Comparison of ENCODE assay signal across 1 fruit fly cellular context in genomic region chr2L:468745-469358, dm6.
A peak's percentile ranks its signal among the peaks of the same experiment; 100 is the strongest.
TF ChIP-seq lines count a peak whose summit lies in the region.

No protein-coding gene starts in this region.

TF ChIP-seq in whole organism, embryonic, 481 proteins besides CTCF, POLR2A, EP300 and RAD21 (continued from another document and continues in another):
- peak; percentile 33 for TF ChIP-seq CG12744 (GFP tag; optimal IDR thresholded peaks at IDR 0.05; lab: Kevin White, UChicago)
- peak; percentile 72 for TF ChIP-seq Sox100B (GFP tag; optimal IDR thresholded peaks at IDR 0.05; lab: Kevin White, UChicago)
- peak; percentile 55 for TF ChIP-seq tio (GFP tag; optimal IDR thresholded peaks at IDR 0.05; lab: Kevin White, UChicago)
- TF ChIP-seq Aef1 (GFP tag; IDR thresholded peaks at IDR 0.05; lab: Robert Waterston, UW), result peak; percentile 42; the same call in 1 of the 3 replicates
- TF ChIP-seq CG13123 (GFP tag; optimal IDR thresholded peaks at IDR 0.05; lab: Kevin White, UChicago), result peak; percentile 55
- TF ChIP-seq CG14860 (GFP tag; IDR thresholded peaks at IDR 0.05; lab: Robert Waterston, UW; ENCODE audit: partially characterized antibody), result no peak
- peak; percentile 81 for TF ChIP-seq CG7786 (GFP tag; optimal IDR thresholded peaks at IDR 0.05; lab: Kevin White, UChicago)
- TF ChIP-seq CG1832 (GFP tag; optimal IDR thresholded peaks at IDR 0.05; lab: Kevin White, UChicago), result no peak
- TF ChIP-seq sna (GFP tag; IDR thresholded peaks at IDR 0.05; lab: Robert Waterston, UW; ENCODE audit: partially characterized antibody), result no peak
- peak; percentile 50 for TF ChIP-seq caup (GFP tag; optimal IDR thresholded peaks at IDR 0.05; lab: Kevin White, UChicago; ENCODE audit: severe bottlenecking)
- peak; percentile 75 for TF ChIP-seq CG12659 (GFP tag; optimal IDR thresholded peaks at IDR 0.05; lab: Kevin White, UChicago)
- peak; percentile 64 for TF ChIP-seq Dbx (GFP tag; IDR thresholded peaks at IDR 0.05; lab: Robert Waterston, UW)
- TF ChIP-seq schlank (tag; optimal IDR thresholded peaks at IDR 0.05; lab: Kevin White, UChicago), result peak; percentile 61
- peak; percentile 72 for TF ChIP-seq zfh1 (GFP tag; IDR thresholded peaks at IDR 0.05; lab: Robert Waterston, UW)
- TF ChIP-seq hbn (GFP tag; IDR thresholded peaks at IDR 0.05; lab: Robert Waterston, UW; ENCODE audit: partially characterized antibody), result no peak
- TF ChIP-seq ac (GFP tag; optimal IDR thresholded peaks at IDR 0.05; lab: Kevin White, UChicago), result no peak
- peak; percentile 49; the same call in 1 of the 2 replicates for TF ChIP-seq NFAT (GFP tag; IDR thresholded peaks at IDR 0.05; lab: Robert Waterston, UW)
- TF ChIP-seq CG10321 (GFP tag; IDR thresholded peaks at IDR 0.05; lab: Robert Waterston, UW), result peak; percentile 53; the same call in 1 of the 2 replicates
- TF ChIP-seq hkb (optimal IDR thresholded peaks at IDR 0.05; lab: Kevin White, UChicago), result no peak
- TF ChIP-seq hkb (GFP tag; IDR thresholded peaks at IDR 0.05; lab: Robert Waterston, UW), result peak; percentile 90
- peak; percentile 70 for TF ChIP-seq Oli (tag; optimal IDR thresholded peaks at IDR 0.05; lab: Kevin White, UChicago)
- peak; percentile 65 for TF ChIP-seq CG34376 (GFP tag; optimal IDR thresholded peaks at IDR 0.05; lab: Kevin White, UChicago)
- TF ChIP-seq Xrp1 (GFP tag; IDR thresholded peaks at IDR 0.05; lab: Robert Waterston, UW), result peak; percentile 82
- peak; percentile 27 for TF ChIP-seq Mad (GFP tag; optimal IDR thresholded peaks at IDR 0.05; lab: Kevin White, UChicago)
- peak; percentile 57 for TF ChIP-seq CG10267 (tag; optimal IDR thresholded peaks at IDR 0.05; lab: Kevin White, UChicago)
- peak; percentile 62 for TF ChIP-seq CG8089 (GFP tag; optimal IDR thresholded peaks at IDR 0.05; lab: Kevin White, UChicago)
- TF ChIP-seq CG10654 (GFP tag; optimal IDR thresholded peaks at IDR 0.05; lab: Kevin White, UChicago), result peak; percentile 62
- TF ChIP-seq bsh (GFP tag; optimal IDR thresholded peaks at IDR 0.05; lab: Kevin White, UChicago), result peak; percentile 65 to 79
- TF ChIP-seq CG12942 (GFP tag; optimal IDR thresholded peaks at IDR 0.05; lab: Kevin White, UChicago), result peak; percentile 69
- TF ChIP-seq Hr78 (GFP tag; optimal IDR thresholded peaks at IDR 0.05; lab: Kevin White, UChicago), result peak in 1 of 2 experiments; percentile 64
- no peak for TF ChIP-seq CG4854 (GFP tag; optimal IDR thresholded peaks at IDR 0.05; lab: Kevin White, UChicago)
- TF ChIP-seq sr (GFP tag; IDR thresholded peaks at IDR 0.05; lab: Robert Waterston, UW), result peak; percentile 23; the same call in 1 of the 3 replicates
- TF ChIP-seq CG13296 (GFP tag; optimal IDR thresholded peaks at IDR 0.05; lab: Kevin White, UChicago), result peak; percentile 13
- TF ChIP-seq CHES-1-like (GFP tag; optimal IDR thresholded peaks at IDR 0.05; lab: Kevin White, UChicago), result peak; percentile 77
- TF ChIP-seq pho (GFP tag; optimal IDR thresholded peaks at IDR 0.05; lab: Kevin White, UChicago), result peak; percentile 73
- peak; percentile 73 for TF ChIP-seq CG17361 (GFP tag; IDR thresholded peaks at IDR 0.05; lab: Robert Waterston, UW)
- peak; percentile 65 for TF ChIP-seq slp2 (GFP tag; optimal IDR thresholded peaks at IDR 0.05; lab: Kevin White, UChicago)
- TF ChIP-seq CG7928 (GFP tag; optimal IDR thresholded peaks at IDR 0.05; lab: Kevin White, UChicago), result peak; percentile 36
- TF ChIP-seq CG9817 (tag; optimal IDR thresholded peaks at IDR 0.05; lab: Kevin White, UChicago), result no peak
- peak; percentile 29 for TF ChIP-seq CG6683 (GFP tag; optimal IDR thresholded peaks at IDR 0.05; lab: Kevin White, UChicago)
- peak; percentile 57 for TF ChIP-seq Dad (GFP tag; optimal IDR thresholded peaks at IDR 0.05; lab: Kevin White, UChicago)
- peak; percentile 57 for TF ChIP-seq CG4707 (GFP tag; optimal IDR thresholded peaks at IDR 0.05; lab: Kevin White, UChicago)
- peak; percentile 58 for TF ChIP-seq CG10147 (GFP tag; optimal IDR thresholded peaks at IDR 0.05; lab: Kevin White, UChicago)
- TF ChIP-seq btn (GFP tag; optimal IDR thresholded peaks at IDR 0.05; lab: Kevin White, UChicago), result peak; percentile 41
- peak; percentile 70; the same call in 2 of the 3 replicates for TF ChIP-seq otp (GFP tag; IDR thresholded peaks at IDR 0.05; lab: Robert Waterston, UW)
- TF ChIP-seq E2f1 (GFP tag; IDR thresholded peaks at IDR 0.05; lab: Robert Waterston, UW), result peak; percentile 70
- TF ChIP-seq crc (GFP tag; optimal IDR thresholded peaks at IDR 0.05; lab: Kevin White, UChicago), result peak; percentile 64
- TF ChIP-seq CG18476 (GFP tag; optimal IDR thresholded peaks at IDR 0.05; lab: Kevin White, UChicago), result peak; percentile 33
- TF ChIP-seq lab (GFP tag; optimal IDR thresholded peaks at IDR 0.05; lab: Kevin White, UChicago), result peak; percentile 87
- TF ChIP-seq CG34224 (GFP tag; IDR thresholded peaks at IDR 0.05; lab: Robert Waterston, UW; ENCODE audit: partially characterized antibody), result no peak
- peak; percentile 73 for TF ChIP-seq Rx (GFP tag; IDR thresholded peaks at IDR 0.05; lab: Robert Waterston, UW)
- TF ChIP-seq CkIIα-i1 (GFP tag; IDR thresholded peaks at IDR 0.05; lab: Robert Waterston, UW), result no peak
- peak; percentile 30 for TF ChIP-seq sd (tag; optimal IDR thresholded peaks at IDR 0.05; lab: Kevin White, UChicago)
- TF ChIP-seq CG2116 (GFP tag; optimal IDR thresholded peaks at IDR 0.05; lab: Kevin White, UChicago), result peak; percentile 27
- TF ChIP-seq CG5953 (GFP tag; IDR thresholded peaks at IDR 0.05; lab: Robert Waterston, UW), result 0 out of 2 replicates have a peak, but pooled peaks have one; percentile 21
- TF ChIP-seq insv (GFP tag; optimal IDR thresholded peaks at IDR 0.05; lab: Kevin White, UChicago), result no peak
- peak; percentile 68 for TF ChIP-seq CG17385 (GFP tag; optimal IDR thresholded peaks at IDR 0.05; lab: Kevin White, UChicago)
- peak; percentile 48 for TF ChIP-seq CG8359 (GFP tag; optimal IDR thresholded peaks at IDR 0.05; lab: Kevin White, UChicago; ENCODE audit: borderline replicate concordance)
- peak; percentile 79 for TF ChIP-seq CG16863 (GFP tag; optimal IDR thresholded peaks at IDR 0.05; lab: Kevin White, UChicago)
- TF ChIP-seq ci (GFP tag; IDR thresholded peaks at IDR 0.05; lab: Robert Waterston, UW), result peak; percentile 91
- TF ChIP-seq HLH3B (GFP tag; IDR thresholded peaks at IDR 0.05; lab: Robert Waterston, UW), result peak; percentile 81
- TF ChIP-seq ato (GFP tag; IDR thresholded peaks at IDR 0.05; lab: Robert Waterston, UW; ENCODE audit: partially characterized antibody), result no peak
- TF ChIP-seq nerfin-2 (GFP tag; IDR thresholded peaks at IDR 0.05; lab: Robert Waterston, UW; ENCODE audit: partially characterized antibody), result no peak
- TF ChIP-seq unc-4 (GFP tag; IDR thresholded peaks at IDR 0.05; lab: Robert Waterston, UW; ENCODE audit: partially characterized antibody), result no peak
- 0 out of 3 replicates have a peak, but pooled peaks have one; percentile 36 for TF ChIP-seq C15 (GFP tag; IDR thresholded peaks at IDR 0.05; lab: Robert Waterston, UW)
- peak; percentile 33 for TF ChIP-seq nom (GFP tag; optimal IDR thresholded peaks at IDR 0.05; lab: Kevin White, UChicago)
- peak; percentile 55 for TF ChIP-seq CG4820 (GFP tag; optimal IDR thresholded peaks at IDR 0.05; lab: Kevin White, UChicago)
- TF ChIP-seq Drgx (GFP tag; IDR thresholded peaks at IDR 0.05; lab: Robert Waterston, UW), result peak; percentile 77
- TF ChIP-seq dpn (GFP tag; optimal IDR thresholded peaks at IDR 0.05; lab: Kevin White, UChicago), result peak; percentile 69 to 78
- TF ChIP-seq Hr51 (GFP tag; optimal IDR thresholded peaks at IDR 0.05; lab: Kevin White, UChicago), result peak; percentile 39 to 82
- TF ChIP-seq sens-2 (GFP tag; IDR thresholded peaks at IDR 0.05; lab: Robert Waterston, UW), result peak; percentile 65; the same call in 1 of the 2 replicates
- TF ChIP-seq gce (GFP tag; IDR thresholded peaks at IDR 0.05; lab: Robert Waterston, UW), result no peak
- TF ChIP-seq sim (GFP tag; IDR thresholded peaks at IDR 0.05; lab: Robert Waterston, UW), result peak; percentile 49; the same call in 1 of the 2 replicates
- TF ChIP-seq Mrtf (GFP tag; IDR thresholded peaks at IDR 0.05; lab: Robert Waterston, UW), result 0 out of 3 replicates have a peak, but pooled peaks have one; percentile 42
- peak; percentile 80 for TF ChIP-seq CG1529 (GFP tag; optimal IDR thresholded peaks at IDR 0.05; lab: Kevin White, UChicago)
- peak; percentile 76 for TF ChIP-seq CG14050 (GFP tag; IDR thresholded peaks at IDR 0.05; lab: Robert Waterston, UW)
- TF ChIP-seq ftz-f1 (GFP tag; optimal IDR thresholded peaks at IDR 0.05; lab: Kevin White, UChicago), result no peak
- peak; percentile 65 for TF ChIP-seq Dek (tag; optimal IDR thresholded peaks at IDR 0.05; lab: Kevin White, UChicago)
- TF ChIP-seq bab2 (GFP tag; optimal IDR thresholded peaks at IDR 0.05; lab: Kevin White, UChicago), result peak; percentile 69
- TF ChIP-seq gt (GFP tag; IDR thresholded peaks at IDR 0.05; lab: Robert Waterston, UW), result no peak
- TF ChIP-seq CG12299 (tag; optimal IDR thresholded peaks at IDR 0.05; lab: Kevin White, UChicago), result peak; percentile 19
- peak; percentile 70 for TF ChIP-seq CG12155 (GFP tag; optimal IDR thresholded peaks at IDR 0.05; lab: Kevin White, UChicago)
- no peak for TF ChIP-seq Usf (GFP tag; optimal IDR thresholded peaks at IDR 0.05; lab: Kevin White, UChicago)
- TF ChIP-seq nmo (GFP tag; optimal IDR thresholded peaks at IDR 0.05; lab: Kevin White, UChicago), result peak; percentile 79
- peak; percentile 58 for TF ChIP-seq CG13775 (GFP tag; optimal IDR thresholded peaks at IDR 0.05; lab: Kevin White, UChicago)
- no peak for TF ChIP-seq usp (GFP tag; optimal IDR thresholded peaks at IDR 0.05; lab: Kevin White, UChicago)
- peak; percentile 79 for TF ChIP-seq NfI (GFP tag; optimal IDR thresholded peaks at IDR 0.05; lab: Kevin White, UChicago)
- TF ChIP-seq cato (GFP tag; optimal IDR thresholded peaks at IDR 0.05; lab: Kevin White, UChicago; ENCODE audit: borderline replicate concordance), result peak; percentile 39
- no peak for TF ChIP-seq ham (GFP tag; IDR thresholded peaks at IDR 0.05; lab: Robert Waterston, UW)
- no peak for TF ChIP-seq inv (GFP tag; IDR thresholded peaks at IDR 0.05; lab: Robert Waterston, UW; ENCODE audit: partially characterized antibody)
- peak; percentile 49; the same call in 1 of the 2 replicates for TF ChIP-seq Lim3 (GFP tag; IDR thresholded peaks at IDR 0.05; lab: Robert Waterston, UW)
- peak; percentile 64 for TF ChIP-seq CoRest (tag; optimal IDR thresholded peaks at IDR 0.05; lab: Kevin White, UChicago)
- TF ChIP-seq CG7357 (GFP tag; IDR thresholded peaks at IDR 0.05; lab: Robert Waterston, UW), result peak; percentile 52; the same call in 2 of the 3 replicates
- TF ChIP-seq shn (GFP tag; optimal IDR thresholded peaks at IDR 0.05; lab: Kevin White, UChicago), result peak; percentile 53
- TF ChIP-seq da (GFP tag; optimal IDR thresholded peaks at IDR 0.05; lab: Kevin White, UChicago), result no peak
- peak in 1 of 2 experiments; percentile 3 for TF ChIP-seq crp (GFP tag; optimal IDR thresholded peaks at IDR 0.05; lab: Kevin White, UChicago)
- peak; percentile 69 for TF ChIP-seq CG14014 (GFP tag; IDR thresholded peaks at IDR 0.05; lab: Robert Waterston, UW)
- TF ChIP-seq Xbp1 (GFP tag; optimal IDR thresholded peaks at IDR 0.05; lab: Kevin White, UChicago), result peak; percentile 72
- 0 out of 4 replicates have a peak, but pooled peaks have one; percentile 63 for TF ChIP-seq chinmo (GFP tag; IDR thresholded peaks at IDR 0.05; lab: Robert Waterston, UW; ENCODE audit: partially characterized antibody)
- peak; percentile 75 for TF ChIP-seq H2.0 (GFP tag; IDR thresholded peaks at IDR 0.05; lab: Robert Waterston, UW)
- TF ChIP-seq CG8765 (GFP tag; IDR thresholded peaks at IDR 0.05; lab: Robert Waterston, UW), result peak; percentile 53; the same call in 1 of the 2 replicates
- TF ChIP-seq luna (GFP tag; optimal IDR thresholded peaks at IDR 0.05; lab: Kevin White, UChicago), result peak; percentile 44
- peak in 1 of 2 experiments; percentile 65 for TF ChIP-seq Eip74EF (GFP tag; optimal IDR thresholded peaks at IDR 0.05; lab: Kevin White, UChicago)
- TF ChIP-seq Dfd (GFP tag; optimal IDR thresholded peaks at IDR 0.05; lab: Kevin White, UChicago), result no peak
- TF ChIP-seq Vsx1 (GFP tag; optimal IDR thresholded peaks at IDR 0.05; lab: Kevin White, UChicago), result peak; percentile 44
- TF ChIP-seq dati (GFP tag; IDR thresholded peaks at IDR 0.05; lab: Robert Waterston, UW), result peak; percentile 67
- peak; percentile 39 for TF ChIP-seq Abd-B (GFP tag; optimal IDR thresholded peaks at IDR 0.05; lab: Kevin White, UChicago)
- peak; percentile 73 for TF ChIP-seq Hsf (GFP tag; optimal IDR thresholded peaks at IDR 0.05; lab: Kevin White, UChicago)
- TF ChIP-seq MBD-R2 (GFP tag; IDR thresholded peaks at IDR 0.05; lab: Robert Waterston, UW), result peak; percentile 26; the same call in 1 of the 2 replicates
- TF ChIP-seq prd (optimal IDR thresholded peaks at IDR 0.05; lab: Kevin White, UChicago), result no peak
- TF ChIP-seq prd (GFP tag; IDR thresholded peaks at IDR 0.05; lab: Robert Waterston, UW), result peak; percentile 82
- 0 out of 2 replicates have a peak, but pooled peaks have one; percentile 28 for TF ChIP-seq peb (GFP tag; IDR thresholded peaks at IDR 0.05; lab: Robert Waterston, UW)
- TF ChIP-seq crol (GFP tag; IDR thresholded peaks at IDR 0.05; lab: Robert Waterston, UW), result 0 out of 2 replicates have a peak, but pooled peaks have one; percentile 12
- peak; percentile 47; the same call in 1 of the 2 replicates for TF ChIP-seq Poxn (GFP tag; IDR thresholded peaks at IDR 0.05; lab: Robert Waterston, UW)
- TF ChIP-seq CG10431 (GFP tag; optimal IDR thresholded peaks at IDR 0.05; lab: Kevin White, UChicago), result no peak
- no peak for TF ChIP-seq CG6854 (GFP tag; optimal IDR thresholded peaks at IDR 0.05; lab: Kevin White, UChicago)
- peak; percentile 53 for TF ChIP-seq CG6765 (GFP tag; optimal IDR thresholded peaks at IDR 0.05; lab: Kevin White, UChicago)
- TF ChIP-seq Elba2 (GFP tag; optimal IDR thresholded peaks at IDR 0.05; lab: Kevin White, UChicago), result no peak
- no peak for TF ChIP-seq p53 (GFP tag; optimal IDR thresholded peaks at IDR 0.05; lab: Kevin White, UChicago)
- peak; percentile 8 for TF ChIP-seq CG13894 (tag; optimal IDR thresholded peaks at IDR 0.05; lab: Kevin White, UChicago)
- peak; percentile 54 for TF ChIP-seq pnt (GFP tag; optimal IDR thresholded peaks at IDR 0.05; lab: Kevin White, UChicago)
- no peak for TF ChIP-seq cas (GFP tag; IDR thresholded peaks at IDR 0.05; lab: Robert Waterston, UW)
- peak; percentile 60; the same call in 1 of the 2 replicates for TF ChIP-seq chm (GFP tag; IDR thresholded peaks at IDR 0.05; lab: Robert Waterston, UW)
- TF ChIP-seq CG12391 (tag; optimal IDR thresholded peaks at IDR 0.05; lab: Kevin White, UChicago), result peak; percentile 77
- TF ChIP-seq Ptx1 (GFP tag; IDR thresholded peaks at IDR 0.05; lab: Robert Waterston, UW), result peak; percentile 84
- TF ChIP-seq Hmx (GFP tag; optimal IDR thresholded peaks at IDR 0.05; lab: Kevin White, UChicago), result no peak
- no peak for TF ChIP-seq CG15073 (GFP tag; optimal IDR thresholded peaks at IDR 0.05; lab: Kevin White, UChicago)
